Fruit fly (Drosophila melanogaster) whole organism, embryonic: Measurements from ENCODE around the gene twe.
A peak's percentile ranks its signal among the peaks of the same experiment; 100 is the strongest.

Source experiments
- Ada2b ChIP-seq: fragments of 200-800 bp; sonication (Bioruptor generic); IDR thresholded peaks from 2 replicates; pipeline ENCODE4 v1.3.6; 2022; ENCODE audit warnings: missing biosample characterization, missing genetic modification characterization
- CG1024 ChIP-seq: fragments of 200-800 bp; sonication (Bioruptor generic); IDR thresholded peaks from 2 replicates; pipeline ENCODE4 v1.3.6; 2022; ENCODE audit warnings: missing biosample characterization, missing genetic modification characterization
- CG11695 ChIP-seq: fragments of 200-800 bp; sonication (Bioruptor generic); IDR thresholded peaks from 3 replicates; pipeline ENCODE4 v1.3.6; 2022; ENCODE audit warnings: missing biosample characterization, missing genetic modification characterization
- CG1233 ChIP-seq: fragments of 200-800 bp; sonication (Bioruptor generic); optimal IDR thresholded peaks from 4 replicates; lab custom pipeline; 2018; ENCODE audit warnings: missing biosample characterization, mild to moderate bottlenecking, missing genetic modification characterization
- CG13123 ChIP-seq: fragments of 200-800 bp; sonication (Bioruptor generic); optimal IDR thresholded peaks from 2 replicates; lab custom pipeline; 2016; ENCODE audit warnings: missing biosample characterization, missing genetic modification characterization
- CG13424 ChIP-seq: fragments of 200-800 bp; sonication (Bioruptor generic); optimal IDR thresholded peaks from 2 replicates; lab custom pipeline; 2019; ENCODE audit warnings: missing biosample characterization, mild to moderate bottlenecking, missing genetic modification characterization, moderate library complexity
- CG16863 ChIP-seq: fragments of 200-800 bp; sonication (Bioruptor generic); optimal IDR thresholded peaks from 3 replicates; lab custom pipeline; 2016; ENCODE audit warnings: missing biosample characterization, missing genetic modification characterization
- CG17359 ChIP-seq: fragments of 200-800 bp; sonication (Bioruptor generic); optimal IDR thresholded peaks from 3 replicates; lab custom pipeline; 2018; ENCODE audit warnings: missing biosample characterization, mild to moderate bottlenecking, missing genetic modification characterization, moderate library complexity
- CG17829 ChIP-seq: fragments of 200-800 bp; optimal IDR thresholded peaks from 2 replicates; lab custom pipeline; 2019; ENCODE audit warnings: missing biosample characterization, mild to moderate bottlenecking, missing genetic modification characterization, moderate library complexity
- CG32532 ChIP-seq: fragments of 200-800 bp; sonication (Bioruptor generic); IDR thresholded peaks from 2 replicates; pipeline ENCODE4 v1.3.6; 2022; ENCODE audit warnings: missing biosample characterization, missing genetic modification characterization
- CG32772 ChIP-seq: fragments of 200-800 bp; sonication (Bioruptor generic); IDR thresholded peaks from 2 replicates; pipeline ENCODE4 v1.3.6; 2022; ENCODE audit warnings: missing biosample characterization, missing genetic modification characterization
- CG3407 ChIP-seq: fragments of 200-800 bp; sonication (Bioruptor generic); optimal IDR thresholded peaks from 2 replicates; lab custom pipeline; 2018; ENCODE audit warnings: missing biosample characterization, mild to moderate bottlenecking, missing genetic modification characterization
- CG3838 ChIP-seq: fragments of 200-800 bp; sonication (Bioruptor generic); optimal IDR thresholded peaks from 3 replicates; lab custom pipeline; 2016; ENCODE audit warnings: missing biosample characterization, missing genetic modification characterization
- CG5953 ChIP-seq: fragments of 200-800 bp; sonication (Bioruptor generic); IDR thresholded peaks from 2 replicates; pipeline ENCODE4 v1.3.6; 2022; ENCODE audit warnings: missing biosample characterization, missing genetic modification characterization
- CG6683 ChIP-seq: fragments of 200-800 bp; sonication (Bioruptor generic); optimal IDR thresholded peaks from 2 replicates; lab custom pipeline; 2017; ENCODE audit warnings: missing biosample characterization, mild to moderate bottlenecking, missing genetic modification characterization, missing genetic modification reagents
- CG6765 ChIP-seq: fragments of 200-800 bp; sonication (Bioruptor generic); optimal IDR thresholded peaks from 3 replicates; lab custom pipeline; 2017; ENCODE audit warnings: missing biosample characterization, mild to moderate bottlenecking, missing genetic modification characterization
- CG7839 ChIP-seq: fragments of 200-800 bp; sonication (Bioruptor generic); optimal IDR thresholded peaks from 3 replicates; lab custom pipeline; 2018; ENCODE audit warnings: missing biosample characterization, mild to moderate bottlenecking, missing genetic modification characterization, moderate library complexity
- CG8478 ChIP-seq: fragments of >200 bp; optimal IDR thresholded peaks from 2 replicates; lab custom pipeline; 2018
- Dbx ChIP-seq: fragments of 200-800 bp; sonication (Bioruptor generic); IDR thresholded peaks from 3 replicates; pipeline ENCODE4 v1.3.6; 2022; ENCODE audit warnings: missing biosample characterization, missing genetic modification characterization
- Dip3 ChIP-seq: fragments of 200-800 bp; sonication (Bioruptor generic); optimal IDR thresholded peaks from 3 replicates; lab custom pipeline; 2016; ENCODE audit warnings: missing biosample characterization, missing genetic modification characterization
- Dp ChIP-seq: fragments of 200-800 bp; sonication (Bioruptor generic); optimal IDR thresholded peaks from 2 replicates; lab custom pipeline; 2018; ENCODE audit warnings: missing biosample characterization, mild to moderate bottlenecking, missing genetic modification characterization, moderate library complexity
- Dref ChIP-seq: fragments of 200-800 bp; sonication (Bioruptor generic); IDR thresholded peaks from 2 replicates; pipeline ENCODE4 v1.3.6; 2022; ENCODE audit warnings: missing biosample characterization, missing genetic modification characterization
- Eip74EF ChIP-seq, 2 experiments: fragments of 200-800 bp in 1 of 2; fragments of >200 bp in 1 of 2; sonication (Bioruptor generic) in 1 of 2; optimal IDR thresholded peaks; 2 replicates each; lab custom pipeline; 2017 to 2019; ENCODE audit warnings: missing biosample characterization in 2 of 2, missing genetic modification characterization in 2 of 2, mild to moderate bottlenecking in 1 of 2, moderate library complexity in 1 of 2
- Ets97D ChIP-seq: fragments of 200-800 bp; sonication (Bioruptor generic); optimal IDR thresholded peaks from 3 replicates; lab custom pipeline; 2016; ENCODE audit warnings: missing biosample characterization, missing genetic modification characterization
- Fer1 ChIP-seq: fragments of 200-800 bp; sonication (Bioruptor generic); optimal IDR thresholded peaks from 2 replicates; lab custom pipeline; 2017; ENCODE audit warnings: missing biosample characterization, mild to moderate bottlenecking, missing genetic modification characterization
- Fer3 ChIP-seq: fragments of 200-800 bp; sonication (Bioruptor generic); optimal IDR thresholded peaks from 2 replicates; lab custom pipeline; 2018; ENCODE audit warnings: missing biosample characterization, mild to moderate bottlenecking, missing genetic modification characterization, moderate library complexity
- Gsc ChIP-seq: fragments of 200-800 bp; sonication (Bioruptor generic); IDR thresholded peaks from 2 replicates; pipeline ENCODE4 v1.3.6; 2022; ENCODE audit warnings: missing biosample characterization, missing genetic modification characterization
- Hr3 ChIP-seq: fragments of 200-800 bp; sonication (Bioruptor generic); optimal IDR thresholded peaks from 3 replicates; lab custom pipeline; 2016; ENCODE audit warnings: missing biosample characterization, missing genetic modification characterization
- Jarid2 ChIP-seq: fragments of 200-800 bp; sonication (Bioruptor generic); optimal IDR thresholded peaks from 3 replicates; lab custom pipeline; 2017; ENCODE audit warnings: mild to moderate bottlenecking, missing biosample characterization, missing genetic modification reagents, missing genetic modification characterization
- Kr ChIP-seq: fragments of 200-800 bp; sonication (Bioruptor generic); optimal IDR thresholded peaks from 2 replicates; lab custom pipeline; 2017; ENCODE audit warnings: missing biosample characterization, mild to moderate bottlenecking, missing genetic modification characterization
- Lim3 ChIP-seq: fragments of 200-800 bp; sonication (Bioruptor generic); IDR thresholded peaks from 2 replicates; pipeline ENCODE4 v1.3.6; 2022; ENCODE audit warnings: missing biosample characterization, missing genetic modification characterization
- Nf-YB ChIP-seq: fragments of 200-800 bp; sonication (Bioruptor generic); optimal IDR thresholded peaks from 3 replicates; lab custom pipeline; 2019; ENCODE audit warnings: missing biosample characterization, mild to moderate bottlenecking, missing genetic modification characterization, moderate library complexity
- Six4 ChIP-seq: fragments of 200-800 bp; sonication (Bioruptor generic); optimal IDR thresholded peaks from 2 replicates; lab custom pipeline; 2016; ENCODE audit warnings: missing biosample characterization, missing genetic modification characterization
- Sox102F ChIP-seq: fragments of 200-800 bp; sonication (Bioruptor generic); optimal IDR thresholded peaks from 2 replicates; lab custom pipeline; 2018; ENCODE audit warnings: missing biosample characterization, mild to moderate bottlenecking, missing genetic modification characterization, moderate library complexity
- ab ChIP-seq: fragments of 200-800 bp; sonication (Bioruptor generic); optimal IDR thresholded peaks from 2 replicates; lab custom pipeline; 2016; ENCODE audit warnings: missing biosample characterization, missing genetic modification characterization
- bbx ChIP-seq: fragments of 200-800 bp; sonication (Bioruptor generic); IDR thresholded peaks from 2 replicates; pipeline ENCODE4 v1.3.6; 2022; ENCODE audit warnings: missing biosample characterization, missing genetic modification characterization; ENCODE audit not compliant: partially characterized antibody
- bcd ChIP-seq: fragments of 200-800 bp; sonication (Bioruptor generic); optimal IDR thresholded peaks from 2 replicates; lab custom pipeline; 2017; ENCODE audit warnings: missing biosample characterization, mild to moderate bottlenecking, missing genetic modification characterization
- cwo ChIP-seq: fragments of 200-800 bp; sonication (Bioruptor generic); optimal IDR thresholded peaks from 3 replicates; lab custom pipeline; 2017; ENCODE audit warnings: missing biosample characterization, missing genetic modification characterization, mild to moderate bottlenecking, moderate library complexity, missing genetic modification reagents
- en ChIP-seq: fragments of 200-800 bp; sonication (Bioruptor generic); optimal IDR thresholded peaks from 2 replicates; lab custom pipeline; 2016; ENCODE audit warnings: missing biosample characterization, missing genetic modification characterization
- gsb-n ChIP-seq: fragments of 200-800 bp; sonication (Bioruptor generic); optimal IDR thresholded peaks from 3 replicates; lab custom pipeline; 2018; ENCODE audit warnings: missing biosample characterization, mild to moderate bottlenecking, missing genetic modification characterization
- her ChIP-seq: fragments of 200-800 bp; sonication (Bioruptor generic); optimal IDR thresholded peaks from 2 replicates; lab custom pipeline; 2016; ENCODE audit warnings: missing biosample characterization, missing genetic modification characterization
- luna ChIP-seq: fragments of 200-800 bp; sonication (Bioruptor generic); optimal IDR thresholded peaks from 2 replicates; lab custom pipeline; 2016; ENCODE audit warnings: missing biosample characterization, missing genetic modification characterization
- mirr ChIP-seq: fragments of 200-800 bp; sonication (Bioruptor generic); optimal IDR thresholded peaks from 3 replicates; lab custom pipeline; 2018; ENCODE audit warnings: missing biosample characterization, mild to moderate bottlenecking, missing genetic modification characterization
- peb ChIP-seq: fragments of 200-800 bp; sonication (Bioruptor generic); IDR thresholded peaks from 2 replicates; pipeline ENCODE4 v1.3.6; 2022; ENCODE audit warnings: missing biosample characterization, missing genetic modification characterization
- pho ChIP-seq: fragments of 200-800 bp; sonication (Bioruptor generic); optimal IDR thresholded peaks from 2 replicates; lab custom pipeline; 2016; ENCODE audit warnings: missing biosample characterization, missing genetic modification characterization
- schlank ChIP-seq: fragments of 200-800 bp; sonication (Bioruptor generic); optimal IDR thresholded peaks from 2 replicates; lab custom pipeline; 2018; ENCODE audit warnings: missing biosample characterization, mild to moderate bottlenecking, missing genetic modification characterization
- sr ChIP-seq: fragments of 200-800 bp; sonication (Bioruptor generic); IDR thresholded peaks from 3 replicates; pipeline ENCODE4 v1.3.6; 2022; ENCODE audit warnings: missing biosample characterization, missing genetic modification characterization
- ssp ChIP-seq: fragments of 200-800 bp; sonication (Bioruptor generic); IDR thresholded peaks from 2 replicates; pipeline ENCODE4 v1.3.6; 2022; ENCODE audit warnings: missing biosample characterization, missing genetic modification characterization
- tna ChIP-seq: fragments of 200-800 bp; sonication (Bioruptor generic); IDR thresholded peaks from 2 replicates; pipeline ENCODE4 v1.3.6; 2022; ENCODE audit warnings: missing biosample characterization, missing genetic modification characterization; ENCODE audit not compliant: partially characterized antibody
- toy ChIP-seq: fragments of 200-800 bp; sonication (Bioruptor generic); IDR thresholded peaks from 2 replicates; pipeline ENCODE4 v1.3.6; 2022; ENCODE audit warnings: missing biosample characterization, missing genetic modification characterization
- unpg ChIP-seq: fragments of 200-800 bp; sonication (Bioruptor generic); optimal IDR thresholded peaks from 3 replicates; lab custom pipeline; 2018; ENCODE audit warnings: missing biosample characterization, mild to moderate bottlenecking, missing genetic modification characterization, moderate library complexity
- zfh2 ChIP-seq: fragments of 200-800 bp; sonication (Bioruptor generic); optimal IDR thresholded peaks from 2 replicates; lab custom pipeline; 2016; ENCODE audit warnings: missing biosample characterization, missing genetic modification characterization

The twe gene

dm6 chr2L:16251598-16252131, 10.0 kb downstream of the twe start, which contains the start of gene CG46309 (continued):
- TF ChIP-seq CG7839 (no peak), gsb-n (tag; lab: Kevin White, UChicago) (peak; percentile 12), CG8478 (no peak), CG1233 (GFP tag; lab: Kevin White, UChicago) (no peak), Eip74EF (GFP tag; optimal IDR thresholded peaks at IDR 0.05; lab: Kevin White, UChicago) (no peak), Dip3 (no peak), Dref (peak; percentile 75; the same call in 1 of the 2 replicates), Lim3 (GFP tag; lab: Robert Waterston, UW) (no peak), ssp (GFP tag; lab: Robert Waterston, UW) (no peak), bcd (GFP tag; lab: Kevin White, UChicago) (no peak), mirr (no peak), Hr3 (no peak), CG32772 (GFP tag; lab: Robert Waterston, UW) (no peak), Fer3 (tag; lab: Kevin White, UChicago) (peak; percentile 12), Gsc (GFP tag; lab: Robert Waterston, UW) (no peak), cwo (GFP tag; lab: Kevin White, UChicago) (no peak), CG5953 (GFP tag; lab: Robert Waterston, UW) (no peak), CG6683 (GFP tag; lab: Kevin White, UChicago) (no peak), Jarid2 (GFP tag; lab: Kevin White, UChicago) (peak; percentile 75), ab (no peak), Dp (GFP tag; lab: Kevin White, UChicago) (peak; percentile 2), CG16863 (GFP tag; lab: Kevin White, UChicago) (peak; percentile 15), bbx (GFP tag; lab: Robert Waterston, UW) (peak; percentile 94), schlank (peak; percentile 23), Kr (GFP tag; lab: Kevin White, UChicago) (no peak), Six4 (GFP tag; lab: Kevin White, UChicago) (peak; percentile 28), her (GFP tag; lab: Kevin White, UChicago) (peak; percentile 7), CG13424 (tag; lab: Kevin White, UChicago) (no peak), Sox102F (no peak), CG3838 (no peak), peb (no peak), CG17359 (peak; percentile 26), unpg (no peak), CG17829 (tag; lab: Kevin White, UChicago) (no peak), zfh2 (peak; percentile 49), toy (GFP tag; lab: Robert Waterston, UW) (no peak), sr (GFP tag; lab: Robert Waterston, UW) (no peak), tna (GFP tag; lab: Robert Waterston, UW) (peak; percentile 99), CG13123 (no peak), CG3407 (GFP tag; lab: Kevin White, UChicago) (no peak), luna (GFP tag; lab: Kevin White, UChicago) (no peak), Ada2b (GFP tag; lab: Robert Waterston, UW) (no peak), en (GFP tag; lab: Kevin White, UChicago) (peak; percentile 11), CG32532 (GFP tag; lab: Robert Waterston, UW) (no peak), CG1024 (GFP tag; lab: Robert Waterston, UW) (no peak), Ets97D (GFP tag; lab: Kevin White, UChicago) (peak; percentile 49), CG6765 (peak; percentile 17), Dbx (no peak), Nf-YB (GFP tag; lab: Kevin White, UChicago) (no peak), CG11695 (GFP tag; lab: Robert Waterston, UW) (peak; percentile 59; the same call in 2 of the 3 replicates), Fer1 (GFP tag; lab: Kevin White, UChicago) (peak; percentile 43), pho (GFP tag; lab: Kevin White, UChicago) (peak; percentile 48)
